Worm (Caenorhabditis elegans) whole organism, early embryonic: ENCODE measurements around the gene F16G10.13.

Experiments used
- aly-1 ChIP-seq: sonication (generic microtip); optimal IDR thresholded peaks from 2 replicates; lab custom pipeline; 2016; ENCODE audit warnings: missing genetic modification characterization, missing compliant biosample characterization
- ama-1 ChIP-seq: fragments of 150-350 bp; optimal IDR thresholded peaks from 2 replicates; lab custom pipeline; 2014
- ceh-13 ChIP-seq: fragments of 200-800 bp; sonication (Bioruptor generic); optimal IDR thresholded peaks from 2 replicates; lab custom pipeline; 2018; ENCODE audit warnings: mild to moderate bottlenecking, missing genetic modification characterization, missing compliant biosample characterization
- ceh-36 ChIP-seq: sonication (generic microtip); optimal IDR thresholded peaks from 2 replicates; lab custom pipeline; 2016; ENCODE audit warnings: missing genetic modification characterization, inconsistent platforms, missing compliant biosample characterization
- ets-7 ChIP-seq: sonication (generic microtip); optimal IDR thresholded peaks from 2 replicates; lab custom pipeline; 2016; ENCODE audit warnings: missing genotype, missing genetic modification characterization, missing compliant biosample characterization
- flt-1 ChIP-seq: fragments of 200-800 bp; sonication (Bioruptor generic); IDR thresholded peaks from 2 replicates; pipeline ENCODE4 v1.3.6; 2022; ENCODE audit warnings: missing genetic modification characterization, missing compliant biosample characterization
- tra-4 ChIP-seq: sonication (generic microtip); optimal IDR thresholded peaks from 2 replicates; lab custom pipeline; 2017; ENCODE audit warnings: missing genetic modification characterization, missing compliant biosample characterization

DNA sequence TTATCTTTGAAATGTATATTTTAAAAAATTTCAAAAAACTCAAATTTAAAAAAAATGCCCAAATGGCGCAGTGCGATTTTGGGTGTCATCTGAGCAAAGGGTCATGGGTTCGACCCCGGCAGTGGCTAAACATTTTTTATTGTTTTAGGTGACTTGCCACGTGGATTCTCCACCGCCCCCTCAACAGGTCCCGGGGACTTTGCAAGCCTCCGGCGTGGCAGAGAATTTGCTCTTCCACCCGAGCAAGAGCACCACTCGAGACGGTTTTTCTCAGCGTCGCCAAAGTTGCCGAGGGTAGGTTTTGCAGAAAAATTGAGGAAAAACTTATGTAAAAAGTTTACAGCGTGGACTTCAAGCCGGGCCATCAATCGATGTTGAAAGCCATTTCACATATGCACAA lies 49.4 kb upstream of the F16G10.13 start:
- no peak for TF ChIP-seq ceh-13 (GFP tag; lab: Kevin White, UChicago)
- TF ChIP-seq aly-1 (tag; lab: Kevin White, UChicago): no peak
- TF ChIP-seq ama-1: no peak
- no peak for TF ChIP-seq tra-4 (tag; lab: Kevin White, UChicago)
- TF ChIP-seq ceh-36 (tag; lab: Kevin White, UChicago): no peak
- no peak for TF ChIP-seq flt-1 (GFP tag; lab: Robert Waterston, UW)
- no peak for TF ChIP-seq ets-7 (tag; lab: Kevin White, UChicago)
